Fruit fly (Drosophila melanogaster): ENCODE results near the gene CG15283.

DNA sequence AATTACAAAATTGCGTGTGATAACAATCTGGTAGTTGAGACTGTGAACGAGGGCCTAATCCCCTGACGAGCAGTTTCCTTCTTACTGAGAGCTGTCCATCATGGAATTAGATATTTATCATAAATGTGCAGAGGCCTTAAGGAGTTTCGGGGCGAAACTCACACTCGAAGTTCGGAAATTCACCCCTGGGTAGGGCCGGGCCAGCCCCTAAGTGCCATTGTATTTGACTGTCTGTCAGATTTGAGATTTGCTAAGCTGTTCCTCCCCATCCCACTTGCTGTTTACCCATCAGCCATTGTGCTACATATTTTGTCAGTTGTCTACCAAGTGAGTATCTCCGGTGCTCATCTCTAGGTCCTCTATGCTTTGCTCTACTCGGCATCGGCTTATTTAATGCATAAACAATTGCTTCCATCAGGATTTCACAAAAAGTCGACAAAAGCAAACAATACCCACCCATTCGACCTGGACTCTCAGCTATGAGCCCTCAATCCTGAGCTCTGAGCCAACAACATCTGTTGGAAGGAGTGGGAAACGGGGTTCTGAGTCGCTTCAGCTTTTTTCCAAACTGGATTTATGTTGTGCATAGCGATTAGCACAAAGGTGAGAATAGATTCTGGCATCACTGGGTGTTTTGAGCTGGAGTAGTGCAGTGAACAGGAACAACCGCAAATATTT is 20.4 kb downstream of the CG15283 start:
- TF ChIP-seq CG5204 (GFP tag; optimal IDR thresholded peaks at IDR 0.05) (no peak), CG7101 (tag; optimal IDR thresholded peaks at IDR 0.05) (no peak), pad (GFP tag; optimal IDR thresholded peaks at IDR 0.05) (no peak), CG14711 (tag; optimal IDR thresholded peaks at IDR 0.05) (no peak), Hr96 (GFP tag; optimal IDR thresholded peaks at IDR 0.05) (no peak)
